Fruit fly (Drosophila melanogaster) whole organism, embryonic: ENCODE results near the gene puc.

Experiments
- Asciz ChIP-seq: fragments of 200-800 bp; sonication (Bioruptor generic); optimal IDR thresholded peaks from 2 replicates; lab custom pipeline; 2017; ENCODE audit warnings: missing biosample characterization, mild to moderate bottlenecking, missing genetic modification characterization, missing genetic modification reagents
- CG10147 ChIP-seq: fragments of 200-800 bp; sonication (Bioruptor generic); optimal IDR thresholded peaks from 2 replicates; lab custom pipeline; 2019; ENCODE audit warnings: missing biosample characterization, mild to moderate bottlenecking, missing genetic modification characterization, moderate library complexity
- CG10321 ChIP-seq: fragments of 200-800 bp; sonication (Bioruptor generic); IDR thresholded peaks from 2 replicates; pipeline ENCODE4 v1.3.6; 2022; ENCODE audit warnings: missing biosample characterization, missing genetic modification characterization
- CG10979 ChIP-seq: fragments of 200-800 bp; sonication (Bioruptor generic); optimal IDR thresholded peaks from 2 replicates; lab custom pipeline; 2018; ENCODE audit warnings: missing biosample characterization, mild to moderate bottlenecking, missing genetic modification characterization, moderate library complexity
- CG11085 ChIP-seq: fragments of 200-800 bp; sonication (Bioruptor generic); IDR thresholded peaks from 2 replicates; pipeline ENCODE4 v1.3.6; 2022; ENCODE audit warnings: missing biosample characterization, missing genetic modification characterization
- CG12155 ChIP-seq: fragments of 200-800 bp; sonication (Bioruptor generic); optimal IDR thresholded peaks from 3 replicates; lab custom pipeline; 2016; ENCODE audit warnings: missing biosample characterization, missing genetic modification characterization
- CG13424 ChIP-seq: fragments of 200-800 bp; sonication (Bioruptor generic); optimal IDR thresholded peaks from 2 replicates; lab custom pipeline; 2019; ENCODE audit warnings: missing biosample characterization, mild to moderate bottlenecking, missing genetic modification characterization, moderate library complexity
- CG13624 ChIP-seq: fragments of 200-800 bp; sonication (Bioruptor generic); optimal IDR thresholded peaks from 2 replicates; lab custom pipeline; 2016; ENCODE audit warnings: missing biosample characterization, missing genetic modification characterization
- CG14667 ChIP-seq: fragments of 200-800 bp; sonication (Bioruptor generic); IDR thresholded peaks from 2 replicates; pipeline ENCODE4 v1.3.6; 2022; ENCODE audit warnings: missing biosample characterization, missing genetic modification characterization
- CG2712 ChIP-seq: fragments of 200-800 bp; optimal IDR thresholded peaks from 3 replicates; lab custom pipeline; 2019; ENCODE audit warnings: missing biosample characterization, mild to moderate bottlenecking, missing genetic modification characterization, moderate library complexity
- CG30403 ChIP-seq: fragments of 200-800 bp; sonication (Bioruptor generic); optimal IDR thresholded peaks from 3 replicates; lab custom pipeline; 2016; ENCODE audit warnings: missing biosample characterization, missing genetic modification characterization
- CG3065 ChIP-seq: fragments of 200-800 bp; sonication (Bioruptor generic); optimal IDR thresholded peaks from 2 replicates; lab custom pipeline; 2016; ENCODE audit warnings: missing biosample characterization, missing genetic modification characterization
- CG32532 ChIP-seq: fragments of 200-800 bp; sonication (Bioruptor generic); IDR thresholded peaks from 2 replicates; pipeline ENCODE4 v1.3.6; 2022; ENCODE audit warnings: missing biosample characterization, missing genetic modification characterization
- CG3281 ChIP-seq: fragments of 200-800 bp; sonication (Bioruptor generic); optimal IDR thresholded peaks from 3 replicates; lab custom pipeline; 2017; ENCODE audit warnings: missing biosample characterization, mild to moderate bottlenecking, missing genetic modification characterization
- CG33557 ChIP-seq: fragments of 200-800 bp; sonication (Bioruptor generic); optimal IDR thresholded peaks from 2 replicates; lab custom pipeline; 2019; ENCODE audit warnings: missing biosample characterization, mild to moderate bottlenecking, missing genetic modification characterization, moderate library complexity
- CG34422 ChIP-seq: fragments of 200-800 bp; sonication (Bioruptor generic); IDR thresholded peaks from 3 replicates; pipeline ENCODE4 v1.3.6; 2022; ENCODE audit warnings: missing biosample characterization, missing genetic modification characterization
- CG3838 ChIP-seq: fragments of 200-800 bp; sonication (Bioruptor generic); optimal IDR thresholded peaks from 3 replicates; lab custom pipeline; 2016; ENCODE audit warnings: missing biosample characterization, missing genetic modification characterization
- CG4617 ChIP-seq: fragments of 200-800 bp; sonication (Bioruptor generic); optimal IDR thresholded peaks from 3 replicates; lab custom pipeline; 2016; ENCODE audit warnings: missing biosample characterization, missing genetic modification characterization, borderline replicate concordance
- CG6272 ChIP-seq: fragments of 200-800 bp; sonication (Bioruptor generic); IDR thresholded peaks from 2 replicates; pipeline ENCODE4 v1.3.6; 2022; ENCODE audit warnings: missing biosample characterization, missing genetic modification characterization
- CG6683 ChIP-seq: fragments of 200-800 bp; sonication (Bioruptor generic); optimal IDR thresholded peaks from 2 replicates; lab custom pipeline; 2017; ENCODE audit warnings: missing biosample characterization, mild to moderate bottlenecking, missing genetic modification characterization, missing genetic modification reagents
- CG6791 ChIP-seq: fragments of 200-800 bp; sonication (Bioruptor generic); IDR thresholded peaks from 3 replicates; pipeline ENCODE4 v1.3.6; 2022; ENCODE audit warnings: missing biosample characterization, missing genetic modification characterization; ENCODE audit not compliant: partially characterized antibody
- CG7271 ChIP-seq: fragments of 200-800 bp; sonication (Bioruptor generic); optimal IDR thresholded peaks from 2 replicates; lab custom pipeline; 2018; ENCODE audit warnings: missing biosample characterization, mild to moderate bottlenecking, missing genetic modification characterization, moderate library complexity
- CG7372 ChIP-seq: fragments of 200-800 bp; sonication (Bioruptor generic); IDR thresholded peaks from 2 replicates; pipeline ENCODE4 v1.3.6; 2022; ENCODE audit warnings: missing biosample characterization, missing genetic modification characterization
- CG7987 ChIP-seq: fragments of 200-800 bp; sonication (Bioruptor generic); optimal IDR thresholded peaks from 2 replicates; lab custom pipeline; 2018; ENCODE audit warnings: missing biosample characterization, mild to moderate bottlenecking, missing genetic modification characterization, moderate library complexity
- CG8281 ChIP-seq: fragments of 200-800 bp; sonication (Bioruptor generic); optimal IDR thresholded peaks from 2 replicates; lab custom pipeline; 2018; ENCODE audit warnings: missing biosample characterization, mild to moderate bottlenecking, missing genetic modification characterization, moderate library complexity
- CG8359 ChIP-seq: fragments of 200-800 bp; sonication (Bioruptor generic); optimal IDR thresholded peaks from 2 replicates; lab custom pipeline; 2017; ENCODE audit warnings: missing biosample characterization, mild to moderate bottlenecking, missing genetic modification characterization, borderline replicate concordance
- E2f2 ChIP-seq: fragments of 200-800 bp; sonication (Bioruptor generic); IDR thresholded peaks from 2 replicates; pipeline ENCODE4 v1.3.6; 2022; ENCODE audit warnings: missing biosample characterization, missing genetic modification characterization
- Fer3 ChIP-seq: fragments of 200-800 bp; sonication (Bioruptor generic); optimal IDR thresholded peaks from 2 replicates; lab custom pipeline; 2018; ENCODE audit warnings: missing biosample characterization, mild to moderate bottlenecking, missing genetic modification characterization, moderate library complexity
- Hr39 ChIP-seq: fragments of >200 bp; optimal IDR thresholded peaks from 2 replicates; lab custom pipeline; 2017
- Hr51 ChIP-seq, 2 experiments: fragments of 200-800 bp; sonication (Bioruptor generic); optimal IDR thresholded peaks; 2 replicates in 1 of 2; 3 replicates in 1 of 2; lab custom pipeline; 2016 to 2018; ENCODE audit warnings: missing biosample characterization in 2 of 2, missing genetic modification characterization in 2 of 2, mild to moderate bottlenecking in 1 of 2, moderate library complexity in 1 of 2
- Hsf ChIP-seq: fragments of 200-800 bp; sonication (Bioruptor generic); optimal IDR thresholded peaks from 3 replicates; lab custom pipeline; 2016; ENCODE audit warnings: missing biosample characterization, missing genetic modification characterization
- Mrtf ChIP-seq: fragments of 200-800 bp; sonication (Bioruptor generic); IDR thresholded peaks from 3 replicates; pipeline ENCODE4 v1.3.6; 2022; ENCODE audit warnings: missing biosample characterization, missing genetic modification characterization
- NK7.1 ChIP-seq: fragments of 200-800 bp; sonication (Bioruptor generic); optimal IDR thresholded peaks from 3 replicates; lab custom pipeline; 2016; ENCODE audit warnings: missing biosample characterization, missing genetic modification characterization
- Xrp1 ChIP-seq: fragments of 200-800 bp; sonication (Bioruptor generic); IDR thresholded peaks from 2 replicates; pipeline ENCODE4 v1.3.6; 2022; ENCODE audit warnings: missing biosample characterization, missing genetic modification characterization
- YL-1 ChIP-seq: fragments of 200-800 bp; sonication (Bioruptor generic); optimal IDR thresholded peaks from 3 replicates; lab custom pipeline; 2017; ENCODE audit warnings: missing biosample characterization, mild to moderate bottlenecking, missing genetic modification characterization
- disco-r ChIP-seq: fragments of 200-800 bp; sonication (Bioruptor generic); optimal IDR thresholded peaks from 2 replicates; lab custom pipeline; 2016; ENCODE audit warnings: missing biosample characterization, missing genetic modification characterization
- dmrt99B ChIP-seq: fragments of 200-800 bp; sonication (Bioruptor generic); optimal IDR thresholded peaks from 2 replicates; lab custom pipeline; 2018; ENCODE audit warnings: missing biosample characterization, mild to moderate bottlenecking, missing genetic modification characterization, moderate library complexity
- ftz-f1 ChIP-seq: fragments of 200-800 bp; sonication (Bioruptor generic); optimal IDR thresholded peaks from 2 replicates; lab custom pipeline; 2016; ENCODE audit warnings: missing biosample characterization, missing genetic modification characterization
- hth ChIP-seq: fragments of >200 bp; optimal IDR thresholded peaks from 2 replicates; lab custom pipeline; 2017; ENCODE audit warnings: inconsistent platforms
- ind ChIP-seq: fragments of 200-800 bp; sonication (Bioruptor generic); optimal IDR thresholded peaks from 3 replicates; lab custom pipeline; 2016; ENCODE audit warnings: missing biosample characterization, missing genetic modification characterization
- jing ChIP-seq: fragments of 200-800 bp; sonication (Bioruptor generic); optimal IDR thresholded peaks from 2 replicates; lab custom pipeline; 2018; ENCODE audit warnings: missing biosample characterization, mild to moderate bottlenecking, missing genetic modification characterization
- klu ChIP-seq: fragments of 200-800 bp; sonication (Bioruptor generic); IDR thresholded peaks from 2 replicates; pipeline ENCODE4 v1.3.6; 2022; ENCODE audit warnings: missing biosample characterization, missing genetic modification characterization
- lbe ChIP-seq: fragments of 200-800 bp; sonication (Bioruptor generic); optimal IDR thresholded peaks from 2 replicates; lab custom pipeline; 2016; ENCODE audit warnings: missing biosample characterization, mild to moderate bottlenecking, missing genetic modification characterization
- mam ChIP-seq: fragments of 200-800 bp; sonication (Bioruptor generic); optimal IDR thresholded peaks from 3 replicates; lab custom pipeline; 2016; ENCODE audit warnings: missing biosample characterization, missing genetic modification characterization
- nau ChIP-seq: fragments of 200-800 bp; sonication (Bioruptor generic); optimal IDR thresholded peaks from 3 replicates; lab custom pipeline; 2017; ENCODE audit warnings: missing biosample characterization, mild to moderate bottlenecking, missing genetic modification characterization, missing genetic modification reagents
- schlank ChIP-seq: fragments of 200-800 bp; sonication (Bioruptor generic); optimal IDR thresholded peaks from 2 replicates; lab custom pipeline; 2018; ENCODE audit warnings: missing biosample characterization, mild to moderate bottlenecking, missing genetic modification characterization
- sens ChIP-seq: fragments of 200-800 bp; sonication (Bioruptor generic); peaks from one replicate; lab custom pipeline; 2016; ENCODE audit warnings: missing biosample characterization, missing genetic modification characterization
- shn ChIP-seq: fragments of 200-800 bp; sonication (Bioruptor generic); optimal IDR thresholded peaks from 3 replicates; lab custom pipeline; 2016; ENCODE audit warnings: missing biosample characterization, missing genetic modification characterization
- sima ChIP-seq: fragments of 200-800 bp; sonication (Bioruptor generic); optimal IDR thresholded peaks from 2 replicates; lab custom pipeline; 2016; ENCODE audit warnings: missing biosample characterization, missing genetic modification characterization
- trh ChIP-seq: fragments of 200-800 bp; sonication (Bioruptor generic); optimal IDR thresholded peaks from 2 replicates; lab custom pipeline; 2016; ENCODE audit warnings: missing biosample characterization, missing genetic modification characterization
- zfh1 ChIP-seq: fragments of 200-800 bp; sonication (Bioruptor generic); IDR thresholded peaks from 3 replicates; pipeline ENCODE4 v1.3.6; 2022; ENCODE audit warnings: missing biosample characterization, missing genetic modification characterization

The puc gene

dm6 chr3R:8110198-8110642 is 5.1 kb downstream of the puc start (continued):
- TF ChIP-seq Fer3 (tag; lab: Kevin White, UChicago) (peak; percentile 75), mam (GFP tag; lab: Kevin White, UChicago) (peak; percentile 74), ftz-f1 (GFP tag; lab: Kevin White, UChicago) (no peak), Hsf (GFP tag; lab: Kevin White, UChicago) (peak; percentile 68), zfh1 (GFP tag; lab: Robert Waterston, UW) (peak; percentile 73; the same call in 2 of the 3 replicates), NK7.1 (GFP tag; lab: Kevin White, UChicago) (no peak), CG8281 (tag; lab: Kevin White, UChicago) (peak; percentile 29), CG30403 (peak; percentile 62), dmrt99B (tag; lab: Kevin White, UChicago) (peak; percentile 77), sima (GFP tag; lab: Kevin White, UChicago) (no peak), ind (GFP tag; lab: Kevin White, UChicago) (peak; percentile 68), hth (no peak), nau (no peak), jing (GFP tag; lab: Kevin White, UChicago) (peak; percentile 2), CG13624 (GFP tag; lab: Kevin White, UChicago) (peak; percentile 47), E2f2 (GFP tag; lab: Robert Waterston, UW) (no peak; the same call in 1 of the 2 replicates), CG7372 (GFP tag; lab: Robert Waterston, UW) (peak; percentile 54; the same call in 1 of the 2 replicates), CG6791 (no peak), CG6683 (GFP tag; lab: Kevin White, UChicago) (peak; percentile 44), schlank (tag; lab: Kevin White, UChicago) (peak; percentile 21), Hr39 (lab: Kevin White, UChicago) (no peak), trh (no peak), Mrtf (GFP tag; lab: Robert Waterston, UW) (no peak), CG12155 (GFP tag; lab: Kevin White, UChicago) (peak; percentile 7), disco-r (GFP tag; lab: Kevin White, UChicago) (peak; percentile 31), CG7271 (no peak), CG10321 (GFP tag; lab: Robert Waterston, UW) (no peak), shn (GFP tag; lab: Kevin White, UChicago) (peak; percentile 28), YL-1 (GFP tag; lab: Kevin White, UChicago) (no peak), CG11085 (GFP tag; lab: Robert Waterston, UW) (no peak), CG2712 (peak; percentile 77), CG3065 (peak; percentile 42), CG13424 (peak; percentile 75), CG10147 (GFP tag; lab: Kevin White, UChicago) (peak; percentile 47), CG3281 (GFP tag; lab: Kevin White, UChicago) (peak; percentile 41), Hr51 (GFP tag; optimal IDR thresholded peaks at IDR 0.05; lab: Kevin White, UChicago) (peak; percentile 22 to 63), CG8359 (GFP tag; lab: Kevin White, UChicago) (no peak), Xrp1 (GFP tag; lab: Robert Waterston, UW) (peak; percentile 68), CG3838 (GFP tag; lab: Kevin White, UChicago) (no peak), CG14667 (peak; percentile 65; the same call in 1 of the 2 replicates), klu (GFP tag; lab: Robert Waterston, UW) (0 out of 2 replicates have a peak, but pooled peaks have one; percentile 42), CG10979 (tag; lab: Kevin White, UChicago) (peak; percentile 75), CG33557 (GFP tag; lab: Kevin White, UChicago) (peak; percentile 22), CG4617 (GFP tag; lab: Kevin White, UChicago) (peak; percentile 0), sens (GFP tag; lab: Kevin White, UChicago) (peak; percentile 73), CG32532 (0 out of 2 replicates have a peak, but pooled peaks have one; percentile 47), CG6272 (GFP tag; lab: Robert Waterston, UW) (peak; percentile 52; the same call in 1 of the 2 replicates), lbe (no peak), Asciz (peak; percentile 58), CG7987 (GFP tag; lab: Kevin White, UChicago) (no peak), CG34422 (peak; percentile 63; the same call in 2 of the 3 replicates)
